Fruit fly (Drosophila melanogaster): Measurements from ENCODE around the gene Gr8a.

Gene Gr8a

dm6 chrX:9243417-9243884 is 16.5 kb downstream of the Gr8a start, which contains the start of the genes mxc and Larp7 (continued):
- TF ChIP-seq Hmx (GFP tag; optimal IDR thresholded peaks at IDR 0.05) (peak; percentile 40), Dp (GFP tag; optimal IDR thresholded peaks at IDR 0.05) (peak; percentile 68), HmgD (GFP tag; optimal IDR thresholded peaks at IDR 0.05) (peak; percentile 51), CG8290 (GFP tag; optimal IDR thresholded peaks at IDR 0.05) (peak; percentile 3), CG8290 (tag; optimal IDR thresholded peaks at IDR 0.05) (no peak), CG11696 (GFP tag; IDR thresholded peaks at IDR 0.05) (no peak), Ptx1 (GFP tag; IDR thresholded peaks at IDR 0.05) (peak; percentile 55; the same call in 1 of the 2 replicates), HLH3B (GFP tag; IDR thresholded peaks at IDR 0.05) (no peak; the same call in 1 of the 2 replicates), ranshi (GFP tag; IDR thresholded peaks at IDR 0.05) (no peak), CG8944 (GFP tag; optimal IDR thresholded peaks at IDR 0.05) (peak; percentile 64), dan (GFP tag; IDR thresholded peaks at IDR 0.05) (no peak), Gsc (GFP tag; IDR thresholded peaks at IDR 0.05) (no peak), Dip3 (GFP tag; optimal IDR thresholded peaks at IDR 0.05) (peak; percentile 68), tgo (GFP tag; IDR thresholded peaks at IDR 0.05) (peak; percentile 45), Xrp1 (GFP tag; IDR thresholded peaks at IDR 0.05) (no peak; the same call in 1 of the 2 replicates), ab (GFP tag; optimal IDR thresholded peaks at IDR 0.05) (no peak), vnd (GFP tag; IDR thresholded peaks at IDR 0.05; ENCODE audit: partially characterized antibody) (peak; percentile 87), ro (GFP tag; IDR thresholded peaks at IDR 0.05) (no peak), CG13123 (GFP tag; optimal IDR thresholded peaks at IDR 0.05) (peak; percentile 8), CG5953 (GFP tag; IDR thresholded peaks at IDR 0.05) (no peak), onecut (GFP tag; IDR thresholded peaks at IDR 0.05) (no peak), CG8765 (GFP tag; IDR thresholded peaks at IDR 0.05) (no peak), CG30020 (tag; optimal IDR thresholded peaks at IDR 0.05) (peak; percentile 58), Max (GFP tag; optimal IDR thresholded peaks at IDR 0.05) (peak; percentile 68), Hey (tag; optimal IDR thresholded peaks at IDR 0.05) (no peak), CG10267 (tag; optimal IDR thresholded peaks at IDR 0.05) (peak; percentile 80), CG34376 (GFP tag; optimal IDR thresholded peaks at IDR 0.05) (peak; percentile 38), tna (GFP tag; IDR thresholded peaks at IDR 0.05; ENCODE audit: partially characterized antibody) (peak; percentile 62; the same call in 1 of the 2 replicates), CG17186 (GFP tag; optimal IDR thresholded peaks at IDR 0.05) (peak; percentile 83), CG7963 (GFP tag; IDR thresholded peaks at IDR 0.05; ENCODE audit: partially characterized antibody) (no peak), CG1024 (GFP tag; IDR thresholded peaks at IDR 0.05) (no peak), cad (GFP tag; optimal IDR thresholded peaks at IDR 0.05) (no peak), sens-2 (GFP tag; IDR thresholded peaks at IDR 0.05) (no peak), Hmr (GFP tag; optimal IDR thresholded peaks at IDR 0.05) (no peak), row (GFP tag; IDR thresholded peaks at IDR 0.05) (peak; percentile 91), Fer3 (tag; optimal IDR thresholded peaks at IDR 0.05) (no peak), run (tag; optimal IDR thresholded peaks at IDR 0.05) (no peak), CG9215 (GFP tag; IDR thresholded peaks at IDR 0.05) (peak; percentile 74), slbo (GFP tag; IDR thresholded peaks at IDR 0.05) (peak; percentile 72), pzg (GFP tag; optimal IDR thresholded peaks at IDR 0.05) (peak; percentile 65), CG12391 (tag; optimal IDR thresholded peaks at IDR 0.05) (peak; percentile 65), CG4424 (GFP tag; optimal IDR thresholded peaks at IDR 0.05) (peak; percentile 34), CG12155 (GFP tag; optimal IDR thresholded peaks at IDR 0.05) (peak; percentile 65), schlank (tag; optimal IDR thresholded peaks at IDR 0.05) (no peak), br (optimal IDR thresholded peaks at IDR 0.05) (no peak), Gug (GFP tag; IDR thresholded peaks at IDR 0.05) (peak; percentile 68; the same call in 3 of the 4 replicates), CG1647 (GFP tag; optimal IDR thresholded peaks at IDR 0.05) (peak; percentile 21), Elba2 (GFP tag; optimal IDR thresholded peaks at IDR 0.05) (peak; percentile 82), CG13296 (GFP tag; optimal IDR thresholded peaks at IDR 0.05) (no peak), CG7357 (GFP tag; IDR thresholded peaks at IDR 0.05) (peak; percentile 60; the same call in 1 of the 3 replicates), sd (tag; optimal IDR thresholded peaks at IDR 0.05) (no peak), CG30431 (GFP tag; optimal IDR thresholded peaks at IDR 0.05) (no peak)

All from whole organism, embryonic.